Worm (Caenorhabditis elegans) whole organism, L4/young adult: ENCODE results near the gene C25E10.16.

Source experiments
- W03F9.2 ChIP-seq: fragments of 150-350 bp; optimal IDR thresholded peaks from 2 replicates; lab custom pipeline; 2014; ENCODE audit warnings: missing biosample characterization, missing genetic modification characterization
- him-1 ChIP-seq: sonication (generic microtip); optimal IDR thresholded peaks from 2 replicates; lab custom pipeline; 2016; ENCODE audit warnings: missing genotype, missing genetic modification reagents, missing genetic modification characterization, missing compliant biosample characterization

DNA sequence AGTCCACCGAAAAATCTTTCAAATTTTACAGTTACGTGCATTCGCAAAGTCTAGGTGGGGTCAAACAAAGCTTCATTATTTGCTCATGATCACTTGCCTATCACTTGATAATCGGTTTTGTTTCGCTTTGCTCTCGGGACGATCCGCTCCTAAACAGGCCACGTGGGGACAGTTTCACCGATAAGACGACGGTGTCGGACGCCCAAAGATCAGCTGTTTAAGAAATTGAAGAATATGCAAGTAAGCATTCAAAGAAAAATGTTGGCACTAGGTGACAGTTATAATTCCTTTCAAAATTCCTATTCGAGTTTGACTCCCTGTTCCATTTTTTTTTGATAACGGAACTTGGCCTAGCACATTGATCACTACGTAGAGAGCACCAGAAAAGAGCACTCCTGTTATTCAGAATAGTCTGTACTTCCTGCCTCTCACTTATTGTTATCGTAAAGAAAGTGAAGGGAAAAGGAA, 20.6 kb upstream of the C25E10.16 start:
- TF ChIP-seq him-1 (tag; lab: Kevin White, UChicago) (no peak), W03F9.2 (no peak)
